Worm (Caenorhabditis elegans) whole organism, mixed stage, embryonic: ENCODE measurements around the gene F38B2.2.

Experiments used
- bed-3 ChIP-seq: fragments of 200-800 bp; sonication (Bioruptor generic); optimal IDR thresholded peaks from 3 replicates; lab custom pipeline; 2018; ENCODE audit warnings: mild to moderate bottlenecking, missing genetic modification characterization, moderate library complexity, missing compliant biosample characterization
- blmp-1 ChIP-seq: fragments of 150-350 bp; optimal IDR thresholded peaks from 2 replicates; lab custom pipeline; 2014; ENCODE audit warnings: missing biosample characterization, missing genetic modification characterization
- ceh-43 ChIP-seq: fragments of 200-800 bp; sonication (Bioruptor generic); optimal IDR thresholded peaks from 2 replicates; lab custom pipeline; 2018; ENCODE audit warnings: mild to moderate bottlenecking, missing genetic modification characterization, moderate library complexity, missing compliant biosample characterization
- elt-1 ChIP-seq: sonication (generic microtip); optimal IDR thresholded peaks from 2 replicates; lab custom pipeline; 2017; ENCODE audit warnings: missing genetic modification characterization, mild to moderate bottlenecking, missing compliant biosample characterization, antibody characterized with exemption, moderate library complexity, borderline replicate concordance; ENCODE audit not compliant: insufficient read depth
- flh-1 ChIP-seq: fragments of 200-800 bp; sonication (Bioruptor generic); optimal IDR thresholded peaks from 2 replicates; lab custom pipeline; 2018; ENCODE audit warnings: mild to moderate bottlenecking, missing genetic modification characterization, moderate library complexity, missing compliant biosample characterization
- nhr-237 ChIP-seq: fragments of 150-350 bp; optimal IDR thresholded peaks from 2 replicates; lab custom pipeline; 2014; ENCODE audit warnings: missing biosample characterization, missing genetic modification characterization
- snpc-4 ChIP-seq: fragments of 150-350 bp; optimal IDR thresholded peaks from 2 replicates; lab custom pipeline; 2014; ENCODE audit warnings: missing biosample characterization, missing genetic modification characterization
- unc-39 ChIP-seq: fragments of 150-350 bp; optimal IDR thresholded peaks from 2 replicates; lab custom pipeline; 2014; ENCODE audit warnings: missing biosample characterization, missing genetic modification characterization
- unc-62 ChIP-seq: fragments of 150-350 bp; optimal IDR thresholded peaks from 2 replicates; lab custom pipeline; 2014; ENCODE audit warnings: missing biosample characterization, missing genetic modification reagents, missing genetic modification characterization
- zip-8 ChIP-seq: fragments of 150-350 bp; optimal IDR thresholded peaks from 2 replicates; lab custom pipeline; 2014; ENCODE audit warnings: missing biosample characterization, missing genetic modification characterization

ce11 chrX:11315392-11315791 is 36.2 kb upstream of the F38B2.2 start, which contains the start of gene F08G12.11:
- TF ChIP-seq ceh-43 = no peak
- no peak for TF ChIP-seq nhr-237
- TF ChIP-seq snpc-4 (tag; lab: Kevin White, UChicago) = no peak
- no peak for TF ChIP-seq zip-8 (tag; lab: Kevin White, UChicago)
- TF ChIP-seq flh-1 (GFP tag; lab: Kevin White, UChicago) = no peak
- TF ChIP-seq unc-62 (GFP tag; lab: Kevin White, UChicago) = no peak
- TF ChIP-seq bed-3 (GFP tag; lab: Kevin White, UChicago) = no peak
- no peak for TF ChIP-seq unc-39 (tag; lab: Kevin White, UChicago)
- no peak for TF ChIP-seq elt-1 (tag; lab: Kevin White, UChicago)
- TF ChIP-seq blmp-1 (tag; lab: Kevin White, UChicago) = no peak
